Worm (Caenorhabditis elegans) whole organism, early embryonic: ENCODE data around the gene B0491.6.

Experiments
- F13C5.2 ChIP-seq: sonication (generic microtip); optimal IDR thresholded peaks from 2 replicates; lab custom pipeline; 2017; ENCODE audit warnings: mild to moderate bottlenecking, missing genetic modification characterization, inconsistent platforms, missing compliant biosample characterization
- ama-1 ChIP-seq: fragments of 150-350 bp; optimal IDR thresholded peaks from 2 replicates; lab custom pipeline; 2014
- ceh-13 ChIP-seq: fragments of 200-800 bp; sonication (Bioruptor generic); optimal IDR thresholded peaks from 2 replicates; lab custom pipeline; 2018; ENCODE audit warnings: mild to moderate bottlenecking, missing genetic modification characterization, missing compliant biosample characterization
- ceh-36 ChIP-seq: sonication (generic microtip); optimal IDR thresholded peaks from 2 replicates; lab custom pipeline; 2016; ENCODE audit warnings: missing genetic modification characterization, inconsistent platforms, missing compliant biosample characterization
- ets-7 ChIP-seq: sonication (generic microtip); optimal IDR thresholded peaks from 2 replicates; lab custom pipeline; 2016; ENCODE audit warnings: missing genotype, missing genetic modification characterization, missing compliant biosample characterization
- flt-1 ChIP-seq: fragments of 200-800 bp; sonication (Bioruptor generic); IDR thresholded peaks from 2 replicates; pipeline ENCODE4 v1.3.6; 2022; ENCODE audit warnings: missing genetic modification characterization, missing compliant biosample characterization
- hmbx-1 ChIP-seq: sonication (generic microtip); optimal IDR thresholded peaks from 2 replicates; lab custom pipeline; 2016; ENCODE audit warnings: mild to moderate bottlenecking, missing genetic modification characterization, missing compliant biosample characterization
- hmg-4 ChIP-seq: fragments of 200-800 bp; sonication (Bioruptor generic); optimal IDR thresholded peaks from 2 replicates; lab custom pipeline; 2018; ENCODE audit warnings: mild to moderate bottlenecking, missing genetic modification characterization, missing compliant biosample characterization
- hnd-1 ChIP-seq: sonication (generic microtip); optimal IDR thresholded peaks from 2 replicates; lab custom pipeline; 2016; ENCODE audit warnings: missing genetic modification characterization, missing compliant biosample characterization
- scrt-1 ChIP-seq: fragments of 200-800 bp; sonication (Bioruptor generic); IDR thresholded peaks from 2 replicates; pipeline ENCODE4 v1.3.6; 2022; ENCODE audit warnings: missing genetic modification characterization, missing compliant biosample characterization
- sea-1 ChIP-seq: fragments of 200-800 bp; sonication (Bioruptor generic); conservative IDR thresholded peaks from 2 replicates; pipeline ENCODE4 v1.3.6; 2022; ENCODE audit warnings: missing genetic modification characterization, missing compliant biosample characterization
- tbx-11 ChIP-seq: fragments of 200-800 bp; sonication (Bioruptor generic); IDR thresholded peaks from 2 replicates; pipeline ENCODE4 v1.3.6; 2022; ENCODE audit warnings: missing genetic modification characterization, missing compliant biosample characterization

DNA sequence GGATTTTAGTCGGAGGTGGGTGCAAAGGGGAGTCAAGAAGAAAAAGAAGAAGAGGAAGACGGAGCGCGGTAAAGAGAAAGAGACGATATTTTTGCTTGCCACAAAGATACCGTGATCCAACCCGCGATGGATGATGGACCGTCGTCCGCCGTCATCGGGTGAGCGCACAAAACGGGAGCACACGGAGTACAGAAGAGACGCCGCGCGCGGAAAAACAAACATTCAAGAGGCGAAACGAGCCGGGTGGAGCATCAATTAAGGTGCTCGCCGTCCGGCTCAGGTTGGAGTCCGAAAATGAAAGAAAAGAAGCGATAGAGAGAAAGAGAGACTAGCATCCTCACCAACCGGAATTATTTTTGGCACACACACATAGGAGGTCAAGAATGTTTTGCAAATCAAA is 45.6 kb upstream of the B0491.6 start:
- TF ChIP-seq hmg-4 (GFP tag; lab: Kevin White, UChicago) (no peak), ets-7 (tag; lab: Kevin White, UChicago) (no peak), scrt-1 (GFP tag; lab: Robert Waterston, UW) (no peak), ceh-13 (GFP tag; lab: Kevin White, UChicago) (no peak), ama-1 (lab: Kevin White, UChicago) (no peak), hmbx-1 (tag; lab: Kevin White, UChicago) (no peak), flt-1 (GFP tag; lab: Robert Waterston, UW) (no peak), tbx-11 (GFP tag; lab: Robert Waterston, UW) (no peak), hnd-1 (no peak), ceh-36 (no peak), sea-1 (GFP tag; lab: Robert Waterston, UW) (no peak), F13C5.2 (tag; lab: Kevin White, UChicago) (no peak)
